Worm (Caenorhabditis elegans) whole organism, young adult: Measurements from ENCODE around the gene srg-6.

ENCODE experiments used
- F33H1.4 ChIP-seq: fragments of 200-800 bp; sonication (Bioruptor generic); IDR thresholded peaks from 2 replicates; pipeline ENCODE4 v1.3.6; 2022; ENCODE audit warnings: missing genetic modification reagents, missing genetic modification characterization, missing compliant biosample characterization
- F52B5.7 ChIP-seq: sonication (generic microtip); optimal IDR thresholded peaks from 2 replicates; lab custom pipeline; 2016; ENCODE audit warnings: mild to moderate bottlenecking, missing genetic modification characterization, missing compliant biosample characterization
- K12H6.12 ChIP-seq: fragments of 200-800 bp; sonication (Bioruptor generic); optimal IDR thresholded peaks from 2 replicates; lab custom pipeline; 2018; ENCODE audit warnings: mild to moderate bottlenecking, missing genetic modification characterization, missing compliant biosample characterization
- dpl-1 ChIP-seq: fragments of 150-350 bp; optimal IDR thresholded peaks from 2 replicates; lab custom pipeline; 2014; ENCODE audit warnings: missing biosample characterization, missing genetic modification reagents, missing genetic modification characterization
- efl-1 ChIP-seq: fragments of 150-350 bp; optimal IDR thresholded peaks from 2 replicates; lab custom pipeline; 2014; ENCODE audit warnings: missing biosample characterization, missing genetic modification reagents, missing genetic modification characterization
- hlh-26 ChIP-seq: fragments of 200-800 bp; sonication (Bioruptor generic); conservative IDR thresholded peaks from 2 replicates; pipeline ENCODE4 v1.3.6; 2022; ENCODE audit warnings: missing genetic modification reagents, missing genetic modification characterization, missing compliant biosample characterization
- hmg-20 ChIP-seq: fragments of 200-800 bp; sonication (Bioruptor generic); IDR thresholded peaks from 2 replicates; pipeline ENCODE4 v1.3.6; 2022; ENCODE audit warnings: missing genetic modification reagents, missing genetic modification characterization, missing compliant biosample characterization
- lin-26 ChIP-seq: fragments of 200-800 bp; sonication (Bioruptor generic); IDR thresholded peaks from 2 replicates; pipeline ENCODE4 v1.3.6; 2022; ENCODE audit warnings: missing genetic modification reagents, missing genetic modification characterization, missing compliant biosample characterization
- madf-3 ChIP-seq: fragments of 200-800 bp; sonication (Bioruptor generic); IDR thresholded peaks from 2 replicates; pipeline ENCODE4 v1.3.6; 2022; ENCODE audit warnings: missing genetic modification reagents, missing genetic modification characterization, missing compliant biosample characterization
- madf-6 ChIP-seq: fragments of 200-800 bp; sonication (Bioruptor generic); IDR thresholded peaks from 2 replicates; pipeline ENCODE4 v1.3.6; 2022; ENCODE audit warnings: missing genetic modification reagents, missing genetic modification characterization, missing compliant biosample characterization
- madf-8 ChIP-seq: fragments of 200-800 bp; sonication (Bioruptor generic); conservative IDR thresholded peaks from 2 replicates; pipeline ENCODE4 v1.3.6; 2022; ENCODE audit warnings: missing genetic modification reagents, missing genetic modification characterization, missing compliant biosample characterization
- nhr-179 ChIP-seq: sonication (generic microtip); optimal IDR thresholded peaks from 2 replicates; lab custom pipeline; 2016; ENCODE audit warnings: mild to moderate bottlenecking, missing genetic modification characterization, missing compliant biosample characterization
- sea-2 ChIP-seq: fragments of 200-800 bp; sonication (Bioruptor generic); IDR thresholded peaks from 2 replicates; pipeline ENCODE4 v1.3.6; 2022; ENCODE audit warnings: missing genetic modification characterization, missing compliant biosample characterization
- ztf-3 ChIP-seq: fragments of 200-800 bp; sonication (Bioruptor generic); optimal IDR thresholded peaks from 2 replicates; lab custom pipeline; 2018; ENCODE audit warnings: mild to moderate bottlenecking, missing genetic modification characterization, missing compliant biosample characterization

srg-6 gene

DNA sequence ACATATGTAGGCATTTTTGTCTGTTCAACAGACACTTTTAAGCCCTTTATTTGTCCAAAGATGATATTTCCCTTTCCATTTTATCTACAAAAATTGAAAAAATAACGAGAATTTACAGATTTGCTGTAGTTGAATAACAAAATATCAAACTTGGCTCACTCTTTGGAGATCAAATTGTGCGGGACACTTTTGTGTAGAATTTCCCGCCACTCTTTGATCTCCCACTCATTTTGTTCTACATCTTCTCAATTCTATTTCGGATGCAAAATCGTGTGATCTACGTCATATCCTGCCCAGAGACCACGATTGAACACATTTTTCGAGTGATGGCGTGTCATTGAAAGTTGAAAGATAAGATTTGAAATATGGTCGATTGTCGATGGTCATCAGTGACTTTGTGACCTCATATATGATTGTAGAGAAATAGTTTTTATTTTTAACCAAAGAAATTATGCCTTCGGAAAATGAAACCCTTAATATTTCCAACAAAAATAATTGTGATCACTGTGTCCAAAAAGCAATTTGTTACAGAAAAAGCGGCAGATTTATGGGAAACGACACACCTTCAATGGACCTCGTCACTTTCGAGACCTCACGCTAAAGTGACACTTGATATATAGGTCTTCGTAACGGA is 48.9 kb downstream of the srg-6 start, which contains the start of gene hot-4:
Gene hot-4, plus strand, starts transcription at position 584 of the 634 bp plus-strand sequence.
- TF ChIP-seq efl-1 (GFP tag; lab: Kevin White, UChicago) (peak; percentile 66), madf-3 (GFP tag; lab: Robert Waterston, UW) (no peak), madf-8 (peak; percentile 31; the same call in 1 of the 2 replicates), madf-6 (GFP tag; lab: Robert Waterston, UW) (peak; percentile 84), F33H1.4 (GFP tag; lab: Robert Waterston, UW) (peak; percentile 18; the same call in 1 of the 2 replicates), dpl-1 (GFP tag; lab: Kevin White, UChicago) (peak; percentile 19), lin-26 (no peak)

- no peak for TF ChIP-seq ztf-3 (GFP tag; lab: Kevin White, UChicago)
Measured at ce11 chrIII:6215943-6216342, 49.9 kb downstream of the srg-6 start.

DNA sequence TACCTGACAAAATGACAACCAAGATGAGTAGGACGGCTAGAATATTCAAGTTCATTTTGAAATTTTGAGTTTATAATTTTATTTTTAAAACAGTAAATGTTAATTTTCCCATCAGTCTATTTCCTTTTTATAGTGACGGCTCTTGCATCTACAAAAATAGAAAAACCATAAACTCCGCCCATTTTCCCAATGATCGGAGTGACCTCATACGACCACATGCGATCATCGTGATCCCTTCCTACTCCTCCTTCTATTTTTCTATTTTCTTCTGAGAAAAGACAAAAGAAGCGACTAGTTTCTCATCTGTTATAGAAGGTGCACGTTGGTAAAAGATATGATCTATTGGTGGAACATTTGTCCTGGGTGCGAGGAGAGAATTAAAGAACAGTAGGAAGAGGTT is 50.3 kb downstream of the srg-6 start, which contains the start of gene C23G10.11:
Gene C23G10.11, minus strand, starts transcription at position 101 of the 400 bp plus-strand sequence.
- no peak for TF ChIP-seq hlh-26 (GFP tag; lab: Robert Waterston, UW)
- no peak for TF ChIP-seq hmg-20 (GFP tag; lab: Robert Waterston, UW)
- TF ChIP-seq nhr-179 (tag; lab: Kevin White, UChicago) = no peak
- TF ChIP-seq K12H6.12 (tag; lab: Kevin White, UChicago) = no peak
- no peak for TF ChIP-seq F52B5.7 (tag; lab: Kevin White, UChicago)
- no peak for TF ChIP-seq sea-2 (GFP tag; lab: Robert Waterston, UW)
